Worm (Caenorhabditis elegans) whole organism, L3 larva: ENCODE data around the gene Y41D4A.1.

Experiments
- ZK546.5 ChIP-seq: sonication (generic microtip); optimal IDR thresholded peaks from 2 replicates; lab custom pipeline; 2017; ENCODE audit warnings: missing biosample characterization, missing genetic modification characterization
- aly-2 ChIP-seq: fragments of 150-350 bp; optimal IDR thresholded peaks from 2 replicates; lab custom pipeline; 2014; ENCODE audit warnings: missing biosample characterization, missing genetic modification characterization
- ama-1 ChIP-seq: fragments of 150-350 bp; optimal IDR thresholded peaks from 2 replicates; lab custom pipeline; 2018
- ceh-16 ChIP-seq: sonication (generic microtip); optimal IDR thresholded peaks from 2 replicates; lab custom pipeline; 2017; ENCODE audit warnings: missing biosample characterization, missing genetic modification characterization
- ceh-28 ChIP-seq: fragments of 150-350 bp; optimal IDR thresholded peaks from 2 replicates; lab custom pipeline; 2014; ENCODE audit warnings: missing biosample characterization, missing genetic modification reagents, missing genetic modification characterization
- ceh-82 ChIP-seq: fragments of 150-350 bp; optimal IDR thresholded peaks from 2 replicates; lab custom pipeline; 2014; ENCODE audit warnings: missing biosample characterization, missing genetic modification characterization
- ceh-9 ChIP-seq: sonication (generic microtip); optimal IDR thresholded peaks from 2 replicates; lab custom pipeline; 2018; ENCODE audit warnings: missing biosample characterization, missing genetic modification characterization
- daf-12 ChIP-seq: fragments of 150-350 bp; optimal IDR thresholded peaks from 2 replicates; lab custom pipeline; 2014; ENCODE audit warnings: missing biosample characterization, missing genetic modification reagents, missing genetic modification characterization
- egl-27 ChIP-seq: sonication (generic microtip); optimal IDR thresholded peaks from 4 replicates; lab custom pipeline; 2017; ENCODE audit warnings: missing biosample characterization, missing genetic modification reagents, missing genetic modification characterization
- egl-5 ChIP-seq: fragments of 150-350 bp; optimal IDR thresholded peaks from 2 replicates; lab custom pipeline; 2017; ENCODE audit warnings: missing biosample characterization, missing genetic modification reagents, missing genetic modification characterization, inconsistent platforms
- elt-1 ChIP-seq: fragments of 150-350 bp; optimal IDR thresholded peaks from 2 replicates; lab custom pipeline; 2014; ENCODE audit warnings: missing biosample characterization, missing genetic modification characterization
- elt-2 ChIP-seq: sonication (generic microtip); optimal IDR thresholded peaks from 2 replicates; lab custom pipeline; 2016; ENCODE audit warnings: missing genetic modification reagents, mild to moderate bottlenecking, missing genetic modification characterization, missing compliant biosample characterization
- elt-3 ChIP-seq, 3 experiments: fragments of 150-350 bp in 1 of 3; sonication (generic microtip) in 2 of 3; optimal IDR thresholded peaks; 2 replicates in 2 of 3; 4 replicates in 1 of 3; lab custom pipeline; 2014 to 2017; ENCODE audit warnings: missing biosample characterization in 3 of 3, missing genetic modification characterization in 3 of 3
- eor-1 ChIP-seq, 2 experiments: fragments of 150-350 bp; optimal IDR thresholded peaks; 2 replicates each; lab custom pipeline; 2014 to 2018; ENCODE audit warnings: missing biosample characterization in 2 of 2, missing genetic modification characterization in 2 of 2
- fkh-2 ChIP-seq: fragments of 150-350 bp; optimal IDR thresholded peaks from 2 replicates; lab custom pipeline; 2014; ENCODE audit warnings: missing biosample characterization, missing genetic modification reagents, missing genetic modification characterization
- fos-1 ChIP-seq: fragments of 150-350 bp; optimal IDR thresholded peaks from 2 replicates; lab custom pipeline; 2014; ENCODE audit warnings: missing biosample characterization, missing genetic modification characterization
- hmg-11 ChIP-seq: sonication (generic microtip); optimal IDR thresholded peaks from 2 replicates; lab custom pipeline; 2016; ENCODE audit warnings: missing genetic modification characterization, missing compliant biosample characterization
- jun-1 ChIP-seq: fragments of 150-350 bp; optimal IDR thresholded peaks from 2 replicates; lab custom pipeline; 2014; ENCODE audit warnings: missing biosample characterization, missing genetic modification reagents, missing genetic modification characterization
- lin-15B ChIP-seq: fragments of 150-350 bp; optimal IDR thresholded peaks from 2 replicates; lab custom pipeline; 2014; ENCODE audit warnings: missing biosample characterization, missing genetic modification characterization
- lin-39 ChIP-seq: fragments of 150-350 bp; optimal IDR thresholded peaks from 2 replicates; lab custom pipeline; 2018; ENCODE audit warnings: missing biosample characterization, missing genetic modification reagents, missing genetic modification characterization
- lsy-12 ChIP-seq: sonication (generic microtip); optimal IDR thresholded peaks from 2 replicates; lab custom pipeline; 2016; ENCODE audit warnings: mild to moderate bottlenecking, missing genetic modification characterization, missing compliant biosample characterization
- mml-1 ChIP-seq: fragments of 150-350 bp; sonication (generic microtip); optimal IDR thresholded peaks from 3 replicates; lab custom pipeline; 2014; ENCODE audit warnings: missing biosample characterization, missing genetic modification characterization
- nfya-1 ChIP-seq: sonication (generic microtip); optimal IDR thresholded peaks from 2 replicates; lab custom pipeline; 2017; ENCODE audit warnings: missing genetic modification characterization, mild to moderate bottlenecking, missing compliant biosample characterization, antibody characterized with exemption, moderate library complexity; ENCODE audit not compliant: insufficient read depth
- nhr-23 ChIP-seq: fragments of 150-350 bp; optimal IDR thresholded peaks from 2 replicates; lab custom pipeline; 2014; ENCODE audit warnings: missing biosample characterization, missing genetic modification reagents, missing genetic modification characterization
- nhr-25 ChIP-seq: sonication (generic microtip); optimal IDR thresholded peaks from 2 replicates; lab custom pipeline; 2017; ENCODE audit warnings: missing biosample characterization, missing genetic modification characterization
- nhr-43 ChIP-seq: sonication (generic microtip); optimal IDR thresholded peaks from 2 replicates; lab custom pipeline; 2016; ENCODE audit warnings: mild to moderate bottlenecking, missing genetic modification characterization, missing compliant biosample characterization; ENCODE audit not compliant: poor library complexity, severe bottlenecking
- nhr-67 ChIP-seq: fragments of 150-350 bp; optimal IDR thresholded peaks from 2 replicates; lab custom pipeline; 2014; ENCODE audit warnings: missing biosample characterization, missing genetic modification characterization
- pha-4 ChIP-seq: fragments of 150-350 bp; optimal IDR thresholded peaks from 2 replicates; lab custom pipeline; 2014; ENCODE audit warnings: missing biosample characterization, missing genetic modification reagents, missing genetic modification characterization
- pqm-1 ChIP-seq: fragments of 150-350 bp; optimal IDR thresholded peaks from 2 replicates; lab custom pipeline; 2017; ENCODE audit warnings: missing biosample characterization, missing genetic modification characterization, inconsistent platforms
- sea-2 ChIP-seq: fragments of 150-350 bp; sonication (generic microtip); optimal IDR thresholded peaks from 4 replicates; lab custom pipeline; 2014; ENCODE audit warnings: missing biosample characterization, missing genetic modification reagents, missing genetic modification characterization
- skn-1 ChIP-seq: fragments of 150-350 bp; optimal IDR thresholded peaks from 2 replicates; lab custom pipeline; 2014; ENCODE audit warnings: missing biosample characterization, missing genetic modification characterization
- snpc-4 ChIP-seq: fragments of 150-350 bp; optimal IDR thresholded peaks from 2 replicates; lab custom pipeline; 2014; ENCODE audit warnings: missing biosample characterization, missing genetic modification characterization
- tbx-2 ChIP-seq: sonication (generic microtip); optimal IDR thresholded peaks from 2 replicates; lab custom pipeline; 2016; ENCODE audit warnings: mild to moderate bottlenecking, missing genetic modification characterization, missing compliant biosample characterization
- unc-39 ChIP-seq: sonication (generic microtip); optimal IDR thresholded peaks from 4 replicates; lab custom pipeline; 2017; ENCODE audit warnings: missing biosample characterization, missing genetic modification characterization

Gene Y41D4A.1

ce11 chrIV:1804613-1805012 lies 32.7 kb downstream of the Y41D4A.1 start:
- TF ChIP-seq nfya-1 (tag; lab: Kevin White, UChicago) (peak; percentile 47), lin-39 (tag; lab: Kevin White, UChicago) (peak; percentile 52), lin-15B (tag; lab: Kevin White, UChicago) (no peak), lsy-12 (no peak), hmg-11 (tag; lab: Kevin White, UChicago) (peak; percentile 83), pha-4 (tag; lab: Kevin White, UChicago) (peak; percentile 57)

ce11 chrIV:1813869-1814268 lies 41.9 kb downstream of the Y41D4A.1 start:
- TF ChIP-seq elt-3 (tag; optimal IDR thresholded peaks at IDR 0.05; lab: Kevin White, UChicago), result no peak
- TF ChIP-seq aly-2 (tag; lab: Kevin White, UChicago), result no peak
- TF ChIP-seq sea-2 (GFP tag; lab: Kevin White, UChicago), result no peak
- no peak for TF ChIP-seq egl-27 (tag; lab: Kevin White, UChicago)
- no peak for TF ChIP-seq skn-1
- TF ChIP-seq ceh-16, result no peak
- no peak for TF ChIP-seq pqm-1 (tag; lab: Kevin White, UChicago)
- TF ChIP-seq nhr-23 (tag; lab: Kevin White, UChicago), result no peak
- no peak for TF ChIP-seq fkh-2
- no peak for TF ChIP-seq ceh-9 (tag; lab: Kevin White, UChicago)

- TF ChIP-seq hmg-11 (tag; lab: Kevin White, UChicago), result peak; percentile 37
- TF ChIP-seq nhr-67 (tag; lab: Kevin White, UChicago), result no peak
- TF ChIP-seq skn-1, result no peak
- TF ChIP-seq daf-12 (tag; lab: Kevin White, UChicago), result no peak
- no peak for TF ChIP-seq nhr-43
- no peak for TF ChIP-seq fos-1
- no peak for TF ChIP-seq ZK546.5 (tag; lab: Kevin White, UChicago)
- TF ChIP-seq elt-1 (tag; lab: Kevin White, UChicago), result no peak
- no peak for TF ChIP-seq jun-1 (tag; lab: Kevin White, UChicago)
- TF ChIP-seq ceh-28 (tag; lab: Kevin White, UChicago), result no peak
- TF ChIP-seq eor-1 (tag; optimal IDR thresholded peaks at IDR 0.05; lab: Kevin White, UChicago), result no peak
- no peak for TF ChIP-seq lsy-12
- peak; percentile 30 for TF ChIP-seq nfya-1 (tag; lab: Kevin White, UChicago)
- TF ChIP-seq, all 47 proteins: peak for 2
These were observed 43.0 kb downstream of the Y41D4A.1 start, which contains the start of gene snn-1 for ce11 chrIV:1814764-1815518. Gene snn-1, minus strand, starts transcription at chrIV:1815118.

DNA sequence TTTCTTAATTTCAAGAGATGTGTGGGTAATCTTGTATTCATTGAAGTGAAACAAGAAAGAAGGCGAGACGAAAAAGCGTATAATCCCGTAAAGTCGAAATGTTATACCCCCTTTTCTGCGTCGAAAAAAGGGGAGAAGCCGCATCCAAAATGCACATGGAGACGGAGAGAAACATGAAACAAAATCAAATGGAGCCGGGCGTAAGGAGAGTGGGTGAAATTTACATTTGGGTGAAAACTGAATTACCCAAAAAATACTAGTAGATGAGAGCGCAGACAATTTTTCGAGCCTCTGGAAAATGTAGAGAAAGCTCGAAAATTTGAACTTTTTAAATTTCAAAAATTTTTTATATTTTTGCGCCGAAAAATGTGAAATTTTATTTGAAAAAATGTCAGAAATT lies 44.3 kb downstream of the Y41D4A.1 start:
- TF ChIP-seq pha-4 (tag; lab: Kevin White, UChicago), result no peak
- TF ChIP-seq nfya-1 (tag; lab: Kevin White, UChicago), result peak; percentile 32
- no peak for TF ChIP-seq sea-2 (GFP tag; lab: Kevin White, UChicago)
- TF ChIP-seq pqm-1 (tag; lab: Kevin White, UChicago), result no peak
- TF ChIP-seq ama-1, result no peak

DNA sequence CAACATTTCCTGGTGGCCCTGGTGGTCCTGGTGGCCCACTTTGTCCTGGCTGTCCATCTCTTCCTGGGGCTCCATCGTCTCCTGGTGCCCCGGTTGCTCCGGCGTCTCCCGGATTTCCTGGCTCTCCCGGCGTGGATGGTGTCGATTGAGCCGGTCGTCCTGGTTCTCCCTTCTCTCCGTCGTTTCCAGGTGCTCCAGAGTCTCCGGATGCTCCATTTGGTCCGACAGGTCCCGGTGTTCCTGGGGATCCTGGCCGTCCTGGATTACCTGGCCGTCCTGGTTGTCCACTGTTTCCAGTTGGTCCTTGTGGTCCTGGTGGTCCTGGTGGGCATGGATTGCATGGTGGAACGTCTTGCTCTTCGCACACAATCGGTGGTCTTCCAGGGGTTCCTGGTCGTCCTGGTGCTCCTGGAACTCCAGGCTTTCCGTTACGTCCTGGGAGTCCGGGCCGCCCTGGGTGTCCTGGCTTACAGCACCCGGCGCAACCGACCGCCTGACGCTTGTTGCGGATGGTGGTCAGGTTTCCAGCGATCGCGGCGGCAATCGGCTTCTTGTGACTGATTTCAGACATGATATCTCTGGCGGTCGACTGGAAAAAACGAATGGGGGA lies 46.6 kb downstream of the Y41D4A.1 start:
- TF ChIP-seq ceh-82 (tag; lab: Kevin White, UChicago) (no peak), skn-1 (no peak), nfya-1 (tag; lab: Kevin White, UChicago) (no peak), lsy-12 (no peak), ceh-28 (tag; lab: Kevin White, UChicago) (no peak), daf-12 (tag; lab: Kevin White, UChicago) (no peak), pha-4 (tag; lab: Kevin White, UChicago) (no peak), mml-1 (no peak), ceh-9 (tag; lab: Kevin White, UChicago) (no peak), egl-5 (tag; lab: Kevin White, UChicago) (no peak), unc-39 (tag; lab: Kevin White, UChicago) (no peak), elt-2 (tag; lab: Kevin White, UChicago) (no peak), jun-1 (tag; lab: Kevin White, UChicago) (no peak), nhr-25 (tag; lab: Kevin White, UChicago) (no peak), ZK546.5 (tag; lab: Kevin White, UChicago) (no peak), pqm-1 (tag; lab: Kevin White, UChicago) (no peak), tbx-2 (tag; lab: Kevin White, UChicago) (no peak), snpc-4 (tag; lab: Kevin White, UChicago) (no peak), nhr-43 (no peak)
